Fruit fly (Drosophila melanogaster) Kc167 (cell line): ENCODE data around the gene CG3679.

Experiments
- Myc ChIP-seq: fragments of >200 bp; optimal IDR thresholded peaks from 2 replicates; lab custom pipeline; 2017; ENCODE audit warnings: missing external identifiers
- Sin3A ChIP-seq: fragments of >200 bp; optimal IDR thresholded peaks from 2 replicates; lab custom pipeline; 2018; ENCODE audit warnings: missing external identifiers
- h ChIP-seq: fragments of >200 bp; optimal IDR thresholded peaks from 3 replicates; lab custom pipeline; 2018; ENCODE audit warnings: missing external identifiers
- insv ChIP-seq: fragments of >200 bp; optimal IDR thresholded peaks from 3 replicates; lab custom pipeline; 2018; ENCODE audit warnings: missing external identifiers
- psq ChIP-seq: fragments of >200 bp; optimal IDR thresholded peaks from 2 replicates; lab custom pipeline; 2017; ENCODE audit warnings: missing external identifiers
- ttk ChIP-seq: sonication (Bioruptor generic); optimal IDR thresholded peaks from 2 replicates; lab custom pipeline; 2017; ENCODE audit warnings: missing external identifiers

DNA sequence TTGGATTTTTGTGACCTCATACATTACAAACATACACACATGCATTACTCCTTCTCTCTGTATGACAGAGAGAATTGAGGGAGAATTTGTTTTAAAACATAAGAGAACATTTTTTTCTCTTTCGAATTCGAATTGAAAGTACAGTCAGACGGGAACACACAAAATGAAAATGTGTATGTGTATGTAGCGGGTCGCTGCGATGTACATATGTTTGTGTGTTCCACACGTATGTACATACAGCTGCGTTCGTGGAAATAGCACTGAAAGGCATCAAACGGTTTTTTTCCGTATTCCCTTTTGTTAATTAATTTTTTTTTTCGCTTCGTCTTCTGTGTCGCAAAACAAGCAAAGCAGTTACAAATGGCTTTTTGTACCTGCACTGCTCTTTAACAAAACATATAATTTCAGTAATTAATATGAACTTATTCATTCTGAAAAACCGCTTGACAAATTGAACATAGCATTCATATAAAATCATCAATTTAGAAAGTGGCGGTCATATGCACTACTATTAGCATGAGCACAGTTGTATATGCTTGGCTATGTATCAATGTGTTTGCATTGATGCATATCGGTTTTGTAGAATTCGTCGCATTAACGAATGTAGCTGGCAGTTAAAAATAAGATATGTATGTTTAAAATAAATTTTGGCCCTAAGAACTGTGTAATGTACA lies 29.1 kb downstream of the CG3679 start:
- TF ChIP-seq Myc, result no peak
- no peak for TF ChIP-seq insv (lab: Kevin White, UChicago)
- no peak for TF ChIP-seq h
- TF ChIP-seq psq, result no peak
- TF ChIP-seq Sin3A (lab: Kevin White, UChicago), result no peak
- TF ChIP-seq ttk (lab: Kevin White, UChicago), result no peak
